Fruit fly (Drosophila melanogaster): ENCODE data around the gene CG18628.

Gene CG18628

DNA sequence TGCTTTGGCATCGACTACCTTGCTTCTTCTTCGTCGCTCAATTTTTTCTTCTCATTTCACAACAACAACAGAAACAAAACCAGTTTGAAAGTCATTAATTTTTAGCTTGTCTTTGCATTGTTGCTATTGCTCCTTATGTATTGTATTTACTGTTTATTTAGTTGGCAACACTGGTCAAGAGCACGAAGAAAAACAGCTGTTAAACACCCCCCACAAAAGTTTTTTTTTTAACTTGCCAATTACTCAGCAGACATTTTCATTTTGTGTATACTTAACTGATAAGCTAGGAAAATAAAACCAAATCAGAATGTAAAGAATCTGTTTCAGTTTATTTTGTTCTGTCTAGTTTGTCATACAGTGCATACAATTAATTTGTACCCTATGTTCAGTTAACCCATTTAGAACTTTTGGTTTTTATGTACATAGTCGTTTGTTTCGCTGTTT is 40.2 kb downstream of the CG18628 start (continued):
- TF ChIP-seq pum (GFP tag; optimal IDR thresholded peaks at IDR 0.05) (no peak), CG11398 (GFP tag; optimal IDR thresholded peaks at IDR 0.05) (no peak), crp (GFP tag; optimal IDR thresholded peaks at IDR 0.05) (peak in 1 of 2 experiments; percentile 36), CG15269 (tag; optimal IDR thresholded peaks at IDR 0.05) (peak; percentile 40), ATbp (GFP tag; optimal IDR thresholded peaks at IDR 0.05) (peak; percentile 4), CG5180 (GFP tag; optimal IDR thresholded peaks at IDR 0.05) (peak; percentile 22), Hr51 (GFP tag; optimal IDR thresholded peaks at IDR 0.05) (peak in 1 of 2 experiments; percentile 31), CG3281 (GFP tag; optimal IDR thresholded peaks at IDR 0.05) (peak; percentile 53), Bdp1 (GFP tag; optimal IDR thresholded peaks at IDR 0.05) (no peak), CG13296 (GFP tag; optimal IDR thresholded peaks at IDR 0.05) (peak; percentile 60), CG12391 (tag; optimal IDR thresholded peaks at IDR 0.05) (peak; percentile 7), CG6765 (GFP tag; optimal IDR thresholded peaks at IDR 0.05) (peak; percentile 66), CG6654 (GFP tag; optimal IDR thresholded peaks at IDR 0.05) (no peak), Antp (GFP tag; optimal IDR thresholded peaks at IDR 0.05) (no peak), CG10543 (GFP tag; optimal IDR thresholded peaks at IDR 0.05) (peak; percentile 62), CG12659 (GFP tag; optimal IDR thresholded peaks at IDR 0.05) (peak; percentile 50), CG17385 (GFP tag; optimal IDR thresholded peaks at IDR 0.05) (peak; percentile 61), Hand (GFP tag; optimal IDR thresholded peaks at IDR 0.05) (peak; percentile 38), prd (optimal IDR thresholded peaks at IDR 0.05) (no peak), prd (GFP tag; IDR thresholded peaks at IDR 0.05) (0 out of 3 replicates have a peak, but pooled peaks have one; percentile 12), CG34376 (GFP tag; optimal IDR thresholded peaks at IDR 0.05) (peak; percentile 9), Eip74EF (GFP tag; optimal IDR thresholded peaks at IDR 0.05) (peak in 1 of 2 experiments; percentile 36), CG12071 (GFP tag; optimal IDR thresholded peaks at IDR 0.05) (peak; percentile 29), CG33213 (GFP tag; optimal IDR thresholded peaks at IDR 0.05) (no peak), sob (GFP tag; IDR thresholded peaks at IDR 0.05) (0 out of 2 replicates have a peak, but pooled peaks have one; percentile 37), Ptx1 (GFP tag; IDR thresholded peaks at IDR 0.05) (0 out of 2 replicates have a peak, but pooled peaks have one; percentile 24), CG2678 (tag; optimal IDR thresholded peaks at IDR 0.05) (peak; percentile 51), maf-S (GFP tag; optimal IDR thresholded peaks at IDR 0.05) (no peak), chif (GFP tag; optimal IDR thresholded peaks at IDR 0.05) (peak in 1 of 2 experiments; percentile 51), BtbVII (GFP tag; optimal IDR thresholded peaks at IDR 0.05) (peak; percentile 54), fd3F (GFP tag; optimal IDR thresholded peaks at IDR 0.05) (peak; percentile 40), CG18262 (tag; optimal IDR thresholded peaks at IDR 0.05) (peak; percentile 13), Blimp-1 (GFP tag; optimal IDR thresholded peaks at IDR 0.05) (peak; percentile 38), CG6813 (GFP tag; optimal IDR thresholded peaks at IDR 0.05) (peak; percentile 53), Med (GFP tag) (peak; percentile 75), CG4328 (GFP tag; optimal IDR thresholded peaks at IDR 0.05) (peak; percentile 27), CG7839 (tag; optimal IDR thresholded peaks at IDR 0.05) (peak; percentile 17), Vsx1 (GFP tag; optimal IDR thresholded peaks at IDR 0.05) (no peak), CG7987 (GFP tag; optimal IDR thresholded peaks at IDR 0.05) (peak; percentile 37), Rfx (GFP tag; IDR thresholded peaks at IDR 0.05) (0 out of 2 replicates have a peak, but pooled peaks have one; percentile 43), gem (tag; optimal IDR thresholded peaks at IDR 0.05) (peak; percentile 46), lilli (GFP tag; optimal IDR thresholded peaks at IDR 0.05) (peak; percentile 24), Bteb2 (GFP tag; optimal IDR thresholded peaks at IDR 0.05) (peak; percentile 2), luna (GFP tag; optimal IDR thresholded peaks at IDR 0.05) (peak; percentile 12), nerfin-1 (tag; optimal IDR thresholded peaks at IDR 0.05) (peak; percentile 0), CG30431 (GFP tag; optimal IDR thresholded peaks at IDR 0.05) (no peak), CrebB (tag; optimal IDR thresholded peaks at IDR 0.05) (peak; percentile 18), PHDP (tag; optimal IDR thresholded peaks at IDR 0.05) (peak; percentile 49)
